Worm (Caenorhabditis elegans) whole organism, young adult: Measurements from ENCODE around the gene K09C4.5.

Experiments used
- B0336.3 ChIP-seq: fragments of 200-800 bp; sonication (Bioruptor generic); IDR thresholded peaks from 2 replicates; pipeline ENCODE4 v1.3.6; 2022; ENCODE audit warnings: missing genetic modification characterization, missing compliant biosample characterization
- F23B12.7 ChIP-seq: sonication (generic microtip); optimal IDR thresholded peaks from 2 replicates; lab custom pipeline; 2017; ENCODE audit warnings: missing genetic modification characterization, mild to moderate bottlenecking, missing compliant biosample characterization, antibody characterized with exemption, moderate library complexity; ENCODE audit not compliant: insufficient read depth
- F39B2.1 ChIP-seq: fragments of 200-800 bp; sonication (Bioruptor generic); IDR thresholded peaks from 2 replicates; pipeline ENCODE4 v1.3.6; 2022; ENCODE audit warnings: missing genetic modification reagents, missing genetic modification characterization, missing compliant biosample characterization
- F52B5.7 ChIP-seq: sonication (generic microtip); optimal IDR thresholded peaks from 2 replicates; lab custom pipeline; 2016; ENCODE audit warnings: mild to moderate bottlenecking, missing genetic modification characterization, missing compliant biosample characterization
- F57C9.4 ChIP-seq: sonication (generic microtip); optimal IDR thresholded peaks from 2 replicates; lab custom pipeline; 2017; ENCODE audit warnings: mild to moderate bottlenecking, missing genetic modification characterization, missing compliant biosample characterization
- K12H6.12 ChIP-seq: fragments of 200-800 bp; sonication (Bioruptor generic); optimal IDR thresholded peaks from 2 replicates; lab custom pipeline; 2018; ENCODE audit warnings: mild to moderate bottlenecking, missing genetic modification characterization, missing compliant biosample characterization
- Y56A3A.18 ChIP-seq: fragments of 200-800 bp; sonication (Bioruptor generic); IDR thresholded peaks from 2 replicates; pipeline ENCODE4 v1.3.6; 2022; ENCODE audit warnings: missing genetic modification reagents, missing genetic modification characterization, missing compliant biosample characterization
- ama-1 ChIP-seq, 3 experiments: fragments of 150-350 bp in 1 of 3; sonication (generic microtip) in 2 of 3; optimal IDR thresholded peaks; 2 replicates each; lab custom pipeline; 2014 to 2018; ENCODE audit warnings: missing biosample characterization in 2 of 3, missing genetic modification characterization in 2 of 3, missing genetic modification reagents in 2 of 3
- aptf-2 ChIP-seq: fragments of 200-800 bp; sonication (Bioruptor generic); conservative IDR thresholded peaks from 2 replicates; pipeline ENCODE4 v1.3.6; 2022; ENCODE audit warnings: missing genetic modification reagents, missing genetic modification characterization, missing compliant biosample characterization
- aptf-3 ChIP-seq: fragments of 200-800 bp; sonication (Bioruptor generic); IDR thresholded peaks from 2 replicates; pipeline ENCODE4 v1.3.6; 2022; ENCODE audit warnings: missing genetic modification characterization, missing compliant biosample characterization
- attf-3 ChIP-seq: fragments of 200-800 bp; sonication (Bioruptor generic); conservative IDR thresholded peaks from 2 replicates; pipeline ENCODE4 v1.3.6; 2022; ENCODE audit warnings: missing genetic modification reagents, missing genetic modification characterization, missing compliant biosample characterization
- ceh-100 ChIP-seq: fragments of 200-800 bp; sonication (Bioruptor generic); IDR thresholded peaks from 2 replicates; pipeline ENCODE4 v1.3.6; 2022; ENCODE audit warnings: missing genetic modification reagents, missing genetic modification characterization, missing compliant biosample characterization
- ceh-27 ChIP-seq: fragments of 200-800 bp; sonication (Bioruptor generic); optimal IDR thresholded peaks from 2 replicates; lab custom pipeline; 2018; ENCODE audit warnings: mild to moderate bottlenecking, missing genetic modification characterization, moderate library complexity, missing compliant biosample characterization
- ceh-40 ChIP-seq: fragments of 200-800 bp; sonication (Bioruptor generic); IDR thresholded peaks from 2 replicates; pipeline ENCODE4 v1.3.6; 2022; ENCODE audit warnings: missing genetic modification characterization, missing compliant biosample characterization
- ceh-91 ChIP-seq: fragments of 200-800 bp; sonication (Bioruptor generic); IDR thresholded peaks from 2 replicates; pipeline ENCODE4 v1.3.6; 2022; ENCODE audit warnings: missing genetic modification reagents, missing genetic modification characterization, missing compliant biosample characterization
- egrh-3 ChIP-seq: fragments of 200-800 bp; sonication (Bioruptor generic); IDR thresholded peaks from 2 replicates; pipeline ENCODE4 v1.3.6; 2022; ENCODE audit warnings: missing genetic modification reagents, missing genetic modification characterization, missing compliant biosample characterization
- ekl-4 ChIP-seq: fragments of 200-800 bp; sonication (Bioruptor generic); IDR thresholded peaks from 2 replicates; pipeline ENCODE4 v1.3.6; 2022; ENCODE audit warnings: missing genetic modification reagents, missing genetic modification characterization, missing compliant biosample characterization
- lag-1 ChIP-seq: fragments of 200-800 bp; sonication (Bioruptor generic); IDR thresholded peaks from 2 replicates; pipeline ENCODE4 v1.3.6; 2022; ENCODE audit warnings: missing genetic modification reagents, missing genetic modification characterization, missing compliant biosample characterization
- lin-26 ChIP-seq: fragments of 200-800 bp; sonication (Bioruptor generic); IDR thresholded peaks from 2 replicates; pipeline ENCODE4 v1.3.6; 2022; ENCODE audit warnings: missing genetic modification reagents, missing genetic modification characterization, missing compliant biosample characterization
- lsl-1 ChIP-seq: fragments of 200-800 bp; sonication (Bioruptor generic); optimal IDR thresholded peaks from 2 replicates; lab custom pipeline; 2018; ENCODE audit warnings: mild to moderate bottlenecking, missing genetic modification characterization, moderate library complexity, missing compliant biosample characterization
- lsy-27 ChIP-seq: sonication (generic microtip); optimal IDR thresholded peaks from 2 replicates; lab custom pipeline; 2017; ENCODE audit warnings: missing genetic modification characterization, mild to moderate bottlenecking, missing compliant biosample characterization, antibody characterized with exemption, missing genotype, borderline replicate concordance; ENCODE audit not compliant: insufficient read depth
- madf-8 ChIP-seq: fragments of 200-800 bp; sonication (Bioruptor generic); conservative IDR thresholded peaks from 2 replicates; pipeline ENCODE4 v1.3.6; 2022; ENCODE audit warnings: missing genetic modification reagents, missing genetic modification characterization, missing compliant biosample characterization
- mcd-1 ChIP-seq: fragments of 200-800 bp; sonication (Bioruptor generic); IDR thresholded peaks from 2 replicates; pipeline ENCODE4 v1.3.6; 2022; ENCODE audit warnings: missing genetic modification reagents, missing genetic modification characterization, missing compliant biosample characterization
- nfyb-1 ChIP-seq: fragments of 200-800 bp; sonication (Bioruptor generic); IDR thresholded peaks from 2 replicates; pipeline ENCODE4 v1.3.6; 2022; ENCODE audit warnings: missing genetic modification reagents, missing genetic modification characterization, missing compliant biosample characterization
- nhr-120 ChIP-seq: fragments of 200-800 bp; sonication (Bioruptor generic); IDR thresholded peaks from 2 replicates; pipeline ENCODE4 v1.3.6; 2022; ENCODE audit warnings: missing genetic modification characterization, missing compliant biosample characterization
- nhr-90 ChIP-seq: sonication (generic microtip); optimal IDR thresholded peaks from 2 replicates; lab custom pipeline; 2016; ENCODE audit warnings: missing genotype, mild to moderate bottlenecking, missing genetic modification characterization, missing compliant biosample characterization
- rec-8 ChIP-seq, 2 experiments: sonication (generic microtip); optimal IDR thresholded peaks; 2 replicates each; lab custom pipeline; 2016; ENCODE audit warnings: mild to moderate bottlenecking in 2 of 2, missing genetic modification characterization in 2 of 2, missing genetic modification reagents in 2 of 2, missing genotype in 2 of 2, missing biosample characterization in 1 of 2, missing compliant biosample characterization in 1 of 2, moderate library complexity in 1 of 2
- repo-1 ChIP-seq: sonication (generic microtip); optimal IDR thresholded peaks from 2 replicates; lab custom pipeline; 2017; ENCODE audit warnings: mild to moderate bottlenecking, missing genetic modification characterization, missing compliant biosample characterization
- snpc-1.1 ChIP-seq: sonication (generic microtip); optimal IDR thresholded peaks from 2 replicates; lab custom pipeline; 2017; ENCODE audit warnings: missing genetic modification characterization, mild to moderate bottlenecking, missing compliant biosample characterization, antibody characterized with exemption, moderate library complexity, missing genotype, missing genetic modification reagents; ENCODE audit not compliant: insufficient read depth
- tbx-9 ChIP-seq: sonication (generic microtip); optimal IDR thresholded peaks from 2 replicates; lab custom pipeline; 2016; ENCODE audit warnings: borderline replicate concordance, missing genetic modification characterization, inconsistent platforms, missing compliant biosample characterization
- unc-130 ChIP-seq: sonication (generic microtip); optimal IDR thresholded peaks from 2 replicates; lab custom pipeline; 2016; ENCODE audit warnings: missing genetic modification reagents, missing genetic modification characterization, missing compliant biosample characterization
- zim-3 ChIP-seq: sonication (generic microtip); optimal IDR thresholded peaks from 2 replicates; lab custom pipeline; 2017; ENCODE audit warnings: mild to moderate bottlenecking, missing genetic modification characterization, moderate library complexity, missing compliant biosample characterization
- ztf-25 ChIP-seq: fragments of 200-800 bp; sonication (Bioruptor generic); IDR thresholded peaks from 2 replicates; pipeline ENCODE4 v1.3.6; 2022; ENCODE audit warnings: missing genetic modification reagents, missing genetic modification characterization, missing compliant biosample characterization
- ztf-26 ChIP-seq: sonication (generic microtip); optimal IDR thresholded peaks from 2 replicates; lab custom pipeline; 2017; ENCODE audit warnings: missing genetic modification characterization, missing compliant biosample characterization

The K09C4.5 gene

ce11 chrX:3315891-3316657 lies 33.6 kb downstream of the K09C4.5 start:
- no peak for TF ChIP-seq F57C9.4 (tag; lab: Kevin White, UChicago)
- no peak for TF ChIP-seq F52B5.7
- no peak for TF ChIP-seq ceh-91 (GFP tag; lab: Robert Waterston, UW)
- no peak for TF ChIP-seq ceh-40 (GFP tag; lab: Robert Waterston, UW)
- TF ChIP-seq K12H6.12 (tag; lab: Kevin White, UChicago): no peak
- TF ChIP-seq ceh-100 (GFP tag; lab: Robert Waterston, UW): no peak
- TF ChIP-seq unc-130 (GFP tag; lab: Kevin White, UChicago): no peak
- TF ChIP-seq B0336.3: no peak
- no peak for TF ChIP-seq mcd-1 (GFP tag; lab: Robert Waterston, UW)
- TF ChIP-seq lsy-27: no peak
- TF ChIP-seq lag-1 (GFP tag; lab: Robert Waterston, UW): no peak

- no peak for TF ChIP-seq aptf-3 (GFP tag; lab: Robert Waterston, UW)
- TF ChIP-seq ztf-26 (tag; lab: Kevin White, UChicago): no peak
- TF ChIP-seq ekl-4 (GFP tag; lab: Robert Waterston, UW): no peak
- no peak for TF ChIP-seq snpc-1.1 (tag; lab: Kevin White, UChicago)
- no peak for TF ChIP-seq aptf-2
- TF ChIP-seq nhr-90: no peak
- TF ChIP-seq tbx-9: no peak
- TF ChIP-seq F23B12.7: no peak
- TF ChIP-seq ceh-40 (GFP tag; lab: Robert Waterston, UW): no peak
- TF ChIP-seq madf-8 (GFP tag; lab: Robert Waterston, UW): no peak
Measured at ce11 chrX:3316830-3317229, 34.4 kb downstream of the K09C4.5 start.

ce11 chrX:3326175-3326574 lies 43.7 kb downstream of the K09C4.5 start, which contains the start of gene F11D5.6:
Gene F11D5.6, minus strand, starts transcription at chrX:3326275.
- TF ChIP-seq unc-130 (GFP tag; lab: Kevin White, UChicago): no peak
- TF ChIP-seq ceh-27: no peak
- TF ChIP-seq repo-1 (tag; lab: Kevin White, UChicago): no peak
- no peak for TF ChIP-seq B0336.3
- no peak for TF ChIP-seq F52B5.7
- no peak for TF ChIP-seq ama-1 (optimal IDR thresholded peaks at IDR 0.05; lab: Kevin White, UChicago)
- no peak for TF ChIP-seq ama-1 (GFP tag; optimal IDR thresholded peaks at IDR 0.05; lab: Kevin White, UChicago)
- TF ChIP-seq lsl-1 (GFP tag; lab: Kevin White, UChicago): no peak
- no peak for TF ChIP-seq mcd-1 (GFP tag; lab: Robert Waterston, UW)
- no peak for TF ChIP-seq zim-3 (tag; lab: Kevin White, UChicago)
- no peak for TF ChIP-seq ztf-25 (GFP tag; lab: Robert Waterston, UW)
- no peak for TF ChIP-seq F39B2.1
- TF ChIP-seq lin-26: no peak
- no peak for TF ChIP-seq nhr-120
- TF ChIP-seq egrh-3 (GFP tag; lab: Robert Waterston, UW): no peak
- TF ChIP-seq nfyb-1 (GFP tag; lab: Robert Waterston, UW): no peak
- TF ChIP-seq madf-8 (GFP tag; lab: Robert Waterston, UW): no peak
- TF ChIP-seq rec-8 (tag; optimal IDR thresholded peaks at IDR 0.05; lab: Kevin White, UChicago): no peak
- no peak for TF ChIP-seq Y56A3A.18 (GFP tag; lab: Robert Waterston, UW)
- no peak for TF ChIP-seq attf-3 (GFP tag; lab: Robert Waterston, UW)
